Worm (Caenorhabditis elegans): ENCODE data around the gene F43C11.6.

The F43C11.6 gene

ce11 chrII:2320097-2320496 is 22.1 kb upstream of the F43C11.6 start, which contains the start of gene ZK1240.3:
TSS of gene ZK1240.3 (plus strand) at chrII:2320334.
- TF ChIP-seq mdl-1 (tag; optimal IDR thresholded peaks at IDR 0.05): no peak
- no peak for TF ChIP-seq nhr-237 (tag; optimal IDR thresholded peaks at IDR 0.05)
- TF ChIP-seq aha-1 (tag): peak; percentile 80
- TF ChIP-seq nhr-41 (GFP tag; IDR thresholded peaks at IDR 0.05): peak; percentile 55; the same call in 1 of the 2 replicates
- peak; percentile 78 for TF ChIP-seq nhr-28 (tag; optimal IDR thresholded peaks at IDR 0.05)
- peak; percentile 91 for TF ChIP-seq pqm-1 (tag; optimal IDR thresholded peaks at IDR 0.05)
- TF ChIP-seq unc-39 (tag; optimal IDR thresholded peaks at IDR 0.05): no peak
- no peak for TF ChIP-seq zfp-2 (tag; optimal IDR thresholded peaks at IDR 0.05)
- no peak for TF ChIP-seq lir-3 (tag; optimal IDR thresholded peaks at IDR 0.05)
- TF ChIP-seq lin-29 (GFP tag; IDR thresholded peaks at IDR 0.05): no peak
- peak; percentile 69 for TF ChIP-seq dmd-6 (GFP tag; IDR thresholded peaks at IDR 0.05)
- TF ChIP-seq daf-16 (GFP tag; optimal IDR thresholded peaks at IDR 0.05): no peak
- peak; percentile 62 for TF ChIP-seq daf-16 (tag; optimal IDR thresholded peaks at IDR 0.05)
- peak; percentile 58 for TF ChIP-seq hlh-11 (tag; optimal IDR thresholded peaks at IDR 0.05)
- TF ChIP-seq nhr-102 (tag; optimal IDR thresholded peaks at IDR 0.05): no peak
- no peak for TF ChIP-seq aly-2 (tag; optimal IDR thresholded peaks at IDR 0.05)
- TF ChIP-seq T20F7.1 (GFP tag; optimal IDR thresholded peaks at IDR 0.05): peak; percentile 32
- no peak for TF ChIP-seq set-16 (GFP tag; IDR thresholded peaks at IDR 0.05)
- no peak for TF ChIP-seq spr-1 (tag; optimal IDR thresholded peaks at IDR 0.05)
- TF ChIP-seq lin-1 (GFP tag; IDR thresholded peaks at IDR 0.05): no peak
- no peak for TF ChIP-seq gei-8 (GFP tag; optimal IDR thresholded peaks at IDR 0.05)
- TF ChIP-seq php-3 (GFP tag; IDR thresholded peaks at IDR 0.05): 0 out of 2 replicates have a peak, but pooled peaks have one; percentile 48
- peak; percentile 23 for TF ChIP-seq dve-1 (tag; optimal IDR thresholded peaks at IDR 0.05; ENCODE audit: insufficient read depth)
- TF ChIP-seq nhr-10 (tag; optimal IDR thresholded peaks at IDR 0.05): no peak
- TF ChIP-seq hif-1 (tag; optimal IDR thresholded peaks at IDR 0.05): no peak
- peak in 1 of 2 experiments; percentile 37 for TF ChIP-seq unc-62 (GFP tag; optimal IDR thresholded peaks at IDR 0.05 in 1 of 2)
- TF ChIP-seq unc-62 (tag; optimal IDR thresholded peaks at IDR 0.05): no peak
- TF ChIP-seq mdt-29 (GFP tag; IDR thresholded peaks at IDR 0.05): no peak

- no peak for TF ChIP-seq Y75B8A.6 (GFP tag; IDR thresholded peaks at IDR 0.05)
- TF ChIP-seq nhr-28 (tag; optimal IDR thresholded peaks at IDR 0.05): peak; percentile 69
- no peak for TF ChIP-seq lir-3 (tag; optimal IDR thresholded peaks at IDR 0.05)
- no peak for TF ChIP-seq nhr-237 (tag; optimal IDR thresholded peaks at IDR 0.05)
- TF ChIP-seq pha-4 (GFP tag; IDR thresholded peaks at IDR 0.05): no peak
- no peak for TF ChIP-seq pha-4 (tag; optimal IDR thresholded peaks at IDR 0.05)
- TF ChIP-seq aha-1 (tag): no peak
- no peak for TF ChIP-seq daf-16 (GFP tag; optimal IDR thresholded peaks at IDR 0.05)
- peak; percentile 72 for TF ChIP-seq daf-16 (tag; optimal IDR thresholded peaks at IDR 0.05)
- no peak for TF ChIP-seq mxl-3 (GFP tag; optimal IDR thresholded peaks at IDR 0.05)
- TF ChIP-seq lin-39 (tag; optimal IDR thresholded peaks at IDR 0.05): no peak
- no peak for TF ChIP-seq egl-43 (GFP tag; IDR thresholded peaks at IDR 0.05)
- peak; percentile 17; the same call in 1 of the 2 replicates for TF ChIP-seq lin-1 (GFP tag; IDR thresholded peaks at IDR 0.05)
- no peak for TF ChIP-seq ZK337.2 (GFP tag; IDR thresholded peaks at IDR 0.05)
- no peak for TF ChIP-seq attf-4 (tag; optimal IDR thresholded peaks at IDR 0.05)
- no peak for TF ChIP-seq nhr-10 (tag; optimal IDR thresholded peaks at IDR 0.05)
- peak; percentile 55 for TF ChIP-seq hlh-11 (tag; optimal IDR thresholded peaks at IDR 0.05)
- no peak for TF ChIP-seq unc-39 (tag; optimal IDR thresholded peaks at IDR 0.05)
- TF ChIP-seq hlh-30 (tag; optimal IDR thresholded peaks at IDR 0.05; ENCODE audit: insufficient read depth): peak; percentile 29
- TF ChIP-seq jun-1 (tag; optimal IDR thresholded peaks at IDR 0.05): no peak
- TF ChIP-seq dve-1 (tag; optimal IDR thresholded peaks at IDR 0.05; ENCODE audit: insufficient read depth): peak; percentile 51
- no peak for TF ChIP-seq F44E2.7 (GFP tag; IDR thresholded peaks at IDR 0.05)
- TF ChIP-seq F49E8.2 (tag; optimal IDR thresholded peaks at IDR 0.05; ENCODE audit: borderline replicate concordance): no peak
- TF ChIP-seq ZK546.5 (tag; optimal IDR thresholded peaks at IDR 0.05): no peak
- TF ChIP-seq F10B5.3 (tag; optimal IDR thresholded peaks at IDR 0.05): no peak
- TF ChIP-seq dmd-8 (GFP tag; IDR thresholded peaks at IDR 0.05): no peak
- TF ChIP-seq ztf-7 (tag; optimal IDR thresholded peaks at IDR 0.05): no peak
- TF ChIP-seq snpc-4 (tag; optimal IDR thresholded peaks at IDR 0.05): no peak
- peak; percentile 76 for TF ChIP-seq dmd-6 (GFP tag; IDR thresholded peaks at IDR 0.05)
- no peak for TF ChIP-seq mep-1 (tag; optimal IDR thresholded peaks at IDR 0.05)
- TF ChIP-seq lin-13 (GFP tag; optimal IDR thresholded peaks at IDR 0.05): no peak
- peak; percentile 85 for TF ChIP-seq pqm-1 (tag; optimal IDR thresholded peaks at IDR 0.05)
These were observed 19.2 kb upstream of the F43C11.6 start, which contains the start of the genes ZK1240.6 and ZK1240.2 for ce11 chrII:2322857-2323518. TSS of gene ZK1240.6 (minus strand) at chrII:2322907. TSS of gene ZK1240.2 (plus strand) at chrII:2323376.

All from whole organism, L4 larva.